Fruit fly (Drosophila melanogaster): ENCODE measurements around the gene CG13083.
A peak's percentile ranks its signal among the peaks of the same experiment; 100 is the strongest.

Gene CG13083

DNA sequence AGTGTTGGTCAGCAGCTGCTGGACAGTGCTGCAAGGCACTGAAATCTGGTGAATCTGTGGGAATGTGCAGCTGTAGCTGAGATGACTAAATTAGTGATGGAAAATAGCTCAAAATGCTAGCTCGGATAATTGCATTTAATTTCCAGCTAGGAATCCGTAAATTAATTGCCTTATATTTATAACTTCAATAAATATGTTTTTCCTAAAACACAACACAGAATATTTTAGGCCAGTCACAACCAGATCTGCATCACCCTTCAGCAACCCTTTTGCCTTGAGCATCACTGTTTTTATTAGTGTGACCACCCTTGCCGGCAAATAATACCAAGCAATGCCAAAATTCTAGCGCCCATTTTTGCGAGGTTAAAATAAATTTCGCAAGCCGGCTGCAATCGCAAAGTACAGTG is 42.6 kb upstream of the CG13083 start, which contains the start of gene Hs2st (continued):
- TF ChIP-seq CG3726 (GFP tag; IDR thresholded peaks at IDR 0.05) (peak; percentile 91; the same call in 2 of the 3 replicates), Asciz (GFP tag; optimal IDR thresholded peaks at IDR 0.05) (peak; percentile 62), Fer1 (GFP tag; optimal IDR thresholded peaks at IDR 0.05) (peak; percentile 93), CG6813 (GFP tag; optimal IDR thresholded peaks at IDR 0.05) (peak; percentile 61), CG32532 (GFP tag; IDR thresholded peaks at IDR 0.05) (peak; percentile 95), MESR4 (GFP tag; optimal IDR thresholded peaks at IDR 0.05) (peak; percentile 42), gt (GFP tag; IDR thresholded peaks at IDR 0.05) (peak; percentile 83), CG12744 (GFP tag; optimal IDR thresholded peaks at IDR 0.05) (peak; percentile 92), bcd (GFP tag; optimal IDR thresholded peaks at IDR 0.05) (peak; percentile 92), Hr3 (GFP tag; optimal IDR thresholded peaks at IDR 0.05) (peak; percentile 97), Fer2 (tag; optimal IDR thresholded peaks at IDR 0.05) (peak; percentile 85), caup (GFP tag; optimal IDR thresholded peaks at IDR 0.05; ENCODE audit: severe bottlenecking) (peak; percentile 92), CG12659 (GFP tag; optimal IDR thresholded peaks at IDR 0.05) (peak; percentile 95), CG3281 (GFP tag; optimal IDR thresholded peaks at IDR 0.05) (peak; percentile 90), Atf3 (GFP tag; optimal IDR thresholded peaks at IDR 0.05) (peak; percentile 94), Sox102F (GFP tag; optimal IDR thresholded peaks at IDR 0.05) (peak; percentile 89), Max (GFP tag; optimal IDR thresholded peaks at IDR 0.05) (peak; percentile 96), CG17385 (GFP tag; optimal IDR thresholded peaks at IDR 0.05) (peak; percentile 82), CHES-1-like (GFP tag; optimal IDR thresholded peaks at IDR 0.05) (peak; percentile 97), trh (GFP tag; optimal IDR thresholded peaks at IDR 0.05) (peak; percentile 81), Rfx (GFP tag; IDR thresholded peaks at IDR 0.05) (peak; percentile 96), btn (GFP tag; optimal IDR thresholded peaks at IDR 0.05) (peak; percentile 86), CG5180 (GFP tag; optimal IDR thresholded peaks at IDR 0.05) (peak; percentile 52), Sry-β (GFP tag; optimal IDR thresholded peaks at IDR 0.05) (peak; percentile 98), fu2 (GFP tag; optimal IDR thresholded peaks at IDR 0.05) (peak; percentile 96), CG30020 (tag; optimal IDR thresholded peaks at IDR 0.05) (peak; percentile 78), tll (GFP tag; optimal IDR thresholded peaks at IDR 0.05) (peak; percentile 50 to 94), CG10565 (GFP tag; optimal IDR thresholded peaks at IDR 0.05) (peak; percentile 72), Aef1 (GFP tag; IDR thresholded peaks at IDR 0.05) (peak; percentile 94), Adf1 (GFP tag; IDR thresholded peaks at IDR 0.05) (peak; percentile 75), tin (GFP tag; optimal IDR thresholded peaks at IDR 0.05) (peak; percentile 95), CG6683 (GFP tag; optimal IDR thresholded peaks at IDR 0.05) (peak; percentile 68), tap (tag; optimal IDR thresholded peaks at IDR 0.05) (peak; percentile 72), cg (GFP tag; optimal IDR thresholded peaks at IDR 0.05) (no peak), al (GFP tag; IDR thresholded peaks at IDR 0.05) (peak; percentile 95), B-H2 (GFP tag; optimal IDR thresholded peaks at IDR 0.05) (peak; percentile 90), CG8944 (GFP tag; optimal IDR thresholded peaks at IDR 0.05) (peak; percentile 95), sima (GFP tag; optimal IDR thresholded peaks at IDR 0.05) (peak; percentile 79), B-H1 (GFP tag; IDR thresholded peaks at IDR 0.05) (peak; percentile 84; the same call in 2 of the 3 replicates), CG6854 (GFP tag; optimal IDR thresholded peaks at IDR 0.05) (peak; percentile 58), pnt (GFP tag; optimal IDR thresholded peaks at IDR 0.05) (peak; percentile 95), ci (GFP tag; IDR thresholded peaks at IDR 0.05) (peak; percentile 83), Bdp1 (GFP tag; optimal IDR thresholded peaks at IDR 0.05) (peak; percentile 91), CG4424 (GFP tag; optimal IDR thresholded peaks at IDR 0.05) (peak; percentile 93), CG8089 (GFP tag; optimal IDR thresholded peaks at IDR 0.05) (peak; percentile 92), cato (GFP tag; optimal IDR thresholded peaks at IDR 0.05; ENCODE audit: borderline replicate concordance) (peak; percentile 94), Mad (GFP tag; optimal IDR thresholded peaks at IDR 0.05) (peak; percentile 95), h (optimal IDR thresholded peaks at IDR 0.05) (no peak), ranshi (GFP tag; IDR thresholded peaks at IDR 0.05) (peak; percentile 96), CG2712 (tag; optimal IDR thresholded peaks at IDR 0.05) (peak; percentile 92), sug (tag; optimal IDR thresholded peaks at IDR 0.05) (peak; percentile 94)

Data from whole organism, embryonic.